Worm (Caenorhabditis elegans) whole organism, young adult: Measurements from ENCODE around the gene viro-2.

Experiments used
- B0019.2 ChIP-seq: fragments of 200-800 bp; sonication (Bioruptor generic); conservative IDR thresholded peaks from 2 replicates; pipeline ENCODE4 v1.3.6; 2022; ENCODE audit warnings: missing genetic modification reagents, missing genetic modification characterization, missing compliant biosample characterization
- B0336.3 ChIP-seq: fragments of 200-800 bp; sonication (Bioruptor generic); IDR thresholded peaks from 2 replicates; pipeline ENCODE4 v1.3.6; 2022; ENCODE audit warnings: missing genetic modification characterization, missing compliant biosample characterization
- C06A6.2 ChIP-seq: fragments of 200-800 bp; sonication (Bioruptor generic); conservative IDR thresholded peaks from 2 replicates; pipeline ENCODE4 v1.3.6; 2022; ENCODE audit warnings: missing genetic modification characterization, missing compliant biosample characterization
- F22D6.2 ChIP-seq: sonication (generic microtip); optimal IDR thresholded peaks from 2 replicates; lab custom pipeline; 2016; ENCODE audit warnings: mild to moderate bottlenecking, missing genetic modification characterization, missing compliant biosample characterization
- F33H1.4 ChIP-seq: fragments of 200-800 bp; sonication (Bioruptor generic); IDR thresholded peaks from 2 replicates; pipeline ENCODE4 v1.3.6; 2022; ENCODE audit warnings: missing genetic modification reagents, missing genetic modification characterization, missing compliant biosample characterization
- F37B4.10 ChIP-seq: fragments of 200-800 bp; sonication (Bioruptor generic); IDR thresholded peaks from 2 replicates; pipeline ENCODE4 v1.3.6; 2022; ENCODE audit warnings: missing genetic modification characterization, missing compliant biosample characterization
- F49E8.2 ChIP-seq: sonication (generic microtip); optimal IDR thresholded peaks from 3 replicates; lab custom pipeline; 2017; ENCODE audit warnings: missing genetic modification characterization, mild to moderate bottlenecking, missing compliant biosample characterization, antibody characterized with exemption, moderate library complexity; ENCODE audit not compliant: insufficient read depth
- F52B5.7 ChIP-seq: sonication (generic microtip); optimal IDR thresholded peaks from 2 replicates; lab custom pipeline; 2016; ENCODE audit warnings: mild to moderate bottlenecking, missing genetic modification characterization, missing compliant biosample characterization
- K12H6.12 ChIP-seq: fragments of 200-800 bp; sonication (Bioruptor generic); optimal IDR thresholded peaks from 2 replicates; lab custom pipeline; 2018; ENCODE audit warnings: mild to moderate bottlenecking, missing genetic modification characterization, missing compliant biosample characterization
- Y53G8AR.9 ChIP-seq: fragments of 200-800 bp; sonication (Bioruptor generic); conservative IDR thresholded peaks from 2 replicates; pipeline ENCODE4 v1.3.6; 2022; ENCODE audit warnings: missing genetic modification reagents, missing genetic modification characterization, missing compliant biosample characterization
- Y56A3A.18 ChIP-seq: fragments of 200-800 bp; sonication (Bioruptor generic); IDR thresholded peaks from 2 replicates; pipeline ENCODE4 v1.3.6; 2022; ENCODE audit warnings: missing genetic modification reagents, missing genetic modification characterization, missing compliant biosample characterization
- Y95B8A.8 ChIP-seq: fragments of 200-800 bp; sonication (Bioruptor generic); IDR thresholded peaks from 2 replicates; pipeline ENCODE4 v1.3.6; 2022; ENCODE audit warnings: missing genetic modification reagents, missing genetic modification characterization, missing compliant biosample characterization
- ZK185.1 ChIP-seq: sonication (generic microtip); optimal IDR thresholded peaks from 2 replicates; lab custom pipeline; 2016; ENCODE audit warnings: mild to moderate bottlenecking, missing genetic modification characterization, missing compliant biosample characterization; ENCODE audit not compliant: poor library complexity, severe bottlenecking
- akir-1 ChIP-seq: fragments of 200-800 bp; sonication (Bioruptor generic); optimal IDR thresholded peaks from 2 replicates; lab custom pipeline; 2018; ENCODE audit warnings: mild to moderate bottlenecking, missing genetic modification characterization, moderate library complexity, missing compliant biosample characterization
- ama-1 ChIP-seq, 3 experiments: fragments of 150-350 bp in 1 of 3; sonication (generic microtip) in 2 of 3; optimal IDR thresholded peaks; 2 replicates each; lab custom pipeline; 2014 to 2018; ENCODE audit warnings: missing biosample characterization in 2 of 3, missing genetic modification characterization in 2 of 3, missing genetic modification reagents in 2 of 3
- aptf-3 ChIP-seq: fragments of 200-800 bp; sonication (Bioruptor generic); IDR thresholded peaks from 2 replicates; pipeline ENCODE4 v1.3.6; 2022; ENCODE audit warnings: missing genetic modification characterization, missing compliant biosample characterization
- atf-7 ChIP-seq: sonication (generic microtip); optimal IDR thresholded peaks from 2 replicates; lab custom pipeline; 2017; ENCODE audit warnings: mild to moderate bottlenecking, missing genetic modification characterization, missing compliant biosample characterization
- athp-1 ChIP-seq: sonication (generic microtip); optimal IDR thresholded peaks from 2 replicates; lab custom pipeline; 2017; ENCODE audit warnings: mild to moderate bottlenecking, missing genetic modification characterization, missing compliant biosample characterization
- attf-5 ChIP-seq: fragments of 200-800 bp; sonication (Bioruptor generic); optimal IDR thresholded peaks from 2 replicates; lab custom pipeline; 2018; ENCODE audit warnings: mild to moderate bottlenecking, missing genetic modification characterization, missing compliant biosample characterization
- bed-1 ChIP-seq: fragments of 200-800 bp; sonication (Bioruptor generic); IDR thresholded peaks from 2 replicates; pipeline ENCODE4 v1.3.6; 2022; ENCODE audit warnings: missing genetic modification reagents, missing genetic modification characterization, missing compliant biosample characterization
- bed-2 ChIP-seq: fragments of 200-800 bp; sonication (Bioruptor generic); IDR thresholded peaks from 2 replicates; pipeline ENCODE4 v1.3.6; 2022; ENCODE audit warnings: missing genetic modification reagents, missing genetic modification characterization, missing compliant biosample characterization
- ceh-40 ChIP-seq: fragments of 200-800 bp; sonication (Bioruptor generic); IDR thresholded peaks from 2 replicates; pipeline ENCODE4 v1.3.6; 2022; ENCODE audit warnings: missing genetic modification characterization, missing compliant biosample characterization
- ceh-58 ChIP-seq: fragments of 200-800 bp; sonication (Bioruptor generic); IDR thresholded peaks from 2 replicates; pipeline ENCODE4 v1.3.6; 2022; ENCODE audit warnings: missing genetic modification characterization, missing compliant biosample characterization
- ceh-79 ChIP-seq: sonication (generic microtip); optimal IDR thresholded peaks from 2 replicates; lab custom pipeline; 2017; ENCODE audit warnings: mild to moderate bottlenecking, missing genetic modification characterization, missing compliant biosample characterization
- ceh-91 ChIP-seq: fragments of 200-800 bp; sonication (Bioruptor generic); IDR thresholded peaks from 2 replicates; pipeline ENCODE4 v1.3.6; 2022; ENCODE audit warnings: missing genetic modification reagents, missing genetic modification characterization, missing compliant biosample characterization
- chd-7 ChIP-seq: sonication (generic microtip); optimal IDR thresholded peaks from 2 replicates; lab custom pipeline; 2016; ENCODE audit warnings: mild to moderate bottlenecking, missing genetic modification characterization, moderate library complexity, missing compliant biosample characterization
- gei-17 ChIP-seq: fragments of 200-800 bp; sonication (Bioruptor generic); optimal IDR thresholded peaks from 2 replicates; lab custom pipeline; 2018; ENCODE audit warnings: mild to moderate bottlenecking, missing genetic modification characterization, missing compliant biosample characterization
- him-1 ChIP-seq: sonication (generic microtip); optimal IDR thresholded peaks from 2 replicates; lab custom pipeline; 2016; ENCODE audit warnings: missing genotype, missing genetic modification reagents, missing genetic modification characterization, missing compliant biosample characterization
- hmg-20 ChIP-seq: fragments of 200-800 bp; sonication (Bioruptor generic); IDR thresholded peaks from 2 replicates; pipeline ENCODE4 v1.3.6; 2022; ENCODE audit warnings: missing genetic modification reagents, missing genetic modification characterization, missing compliant biosample characterization
- lin-26 ChIP-seq: fragments of 200-800 bp; sonication (Bioruptor generic); IDR thresholded peaks from 2 replicates; pipeline ENCODE4 v1.3.6; 2022; ENCODE audit warnings: missing genetic modification reagents, missing genetic modification characterization, missing compliant biosample characterization
- lin-40 ChIP-seq: sonication (generic microtip); optimal IDR thresholded peaks from 2 replicates; lab custom pipeline; 2016; ENCODE audit warnings: missing genetic modification characterization, mild to moderate bottlenecking, missing compliant biosample characterization, missing genotype, missing genetic modification reagents
- lin-54 ChIP-seq: fragments of 200-800 bp; sonication (Bioruptor generic); optimal IDR thresholded peaks from 2 replicates; lab custom pipeline; 2018; ENCODE audit warnings: mild to moderate bottlenecking, missing genetic modification characterization, missing compliant biosample characterization
- lsy-27 ChIP-seq: sonication (generic microtip); optimal IDR thresholded peaks from 2 replicates; lab custom pipeline; 2017; ENCODE audit warnings: missing genetic modification characterization, mild to moderate bottlenecking, missing compliant biosample characterization, antibody characterized with exemption, missing genotype, borderline replicate concordance; ENCODE audit not compliant: insufficient read depth
- madf-10 ChIP-seq: sonication (generic microtip); optimal IDR thresholded peaks from 2 replicates; lab custom pipeline; 2016; ENCODE audit warnings: mild to moderate bottlenecking, missing genetic modification characterization, missing compliant biosample characterization
- madf-8 ChIP-seq: fragments of 200-800 bp; sonication (Bioruptor generic); conservative IDR thresholded peaks from 2 replicates; pipeline ENCODE4 v1.3.6; 2022; ENCODE audit warnings: missing genetic modification reagents, missing genetic modification characterization, missing compliant biosample characterization
- mcd-1 ChIP-seq: fragments of 200-800 bp; sonication (Bioruptor generic); IDR thresholded peaks from 2 replicates; pipeline ENCODE4 v1.3.6; 2022; ENCODE audit warnings: missing genetic modification reagents, missing genetic modification characterization, missing compliant biosample characterization
- mes-4 ChIP-seq: sonication (generic microtip); optimal IDR thresholded peaks from 2 replicates; lab custom pipeline; 2016; ENCODE audit warnings: missing genotype, missing genetic modification characterization, missing compliant biosample characterization
- nfyb-1 ChIP-seq: fragments of 200-800 bp; sonication (Bioruptor generic); IDR thresholded peaks from 2 replicates; pipeline ENCODE4 v1.3.6; 2022; ENCODE audit warnings: missing genetic modification reagents, missing genetic modification characterization, missing compliant biosample characterization
- nhr-80 ChIP-seq: sonication (generic microtip); optimal IDR thresholded peaks from 2 replicates; lab custom pipeline; 2016; ENCODE audit warnings: missing genetic modification characterization, missing compliant biosample characterization
- sea-2 ChIP-seq: fragments of 200-800 bp; sonication (Bioruptor generic); IDR thresholded peaks from 2 replicates; pipeline ENCODE4 v1.3.6; 2022; ENCODE audit warnings: missing genetic modification characterization, missing compliant biosample characterization
- snpc-3.4 ChIP-seq: sonication (generic microtip); optimal IDR thresholded peaks from 2 replicates; lab custom pipeline; 2017; ENCODE audit warnings: missing genetic modification characterization, mild to moderate bottlenecking, missing compliant biosample characterization, antibody characterized with exemption, moderate library complexity, missing genotype, missing genetic modification reagents
- tlf-1 ChIP-seq: fragments of 200-800 bp; sonication (Bioruptor generic); optimal IDR thresholded peaks from 2 replicates; lab custom pipeline; 2018; ENCODE audit warnings: mild to moderate bottlenecking, missing genetic modification characterization, missing compliant biosample characterization
- unc-62 ChIP-seq: fragments of 150-350 bp; optimal IDR thresholded peaks from 2 replicates; lab custom pipeline; 2014; ENCODE audit warnings: missing biosample characterization, missing genetic modification reagents, missing genetic modification characterization
- zfh-2 ChIP-seq: fragments of 200-800 bp; sonication (Bioruptor generic); conservative IDR thresholded peaks from 2 replicates; pipeline ENCODE4 v1.3.6; 2022; ENCODE audit warnings: missing genetic modification reagents, missing genetic modification characterization, missing compliant biosample characterization
- ztf-25 ChIP-seq: fragments of 200-800 bp; sonication (Bioruptor generic); IDR thresholded peaks from 2 replicates; pipeline ENCODE4 v1.3.6; 2022; ENCODE audit warnings: missing genetic modification reagents, missing genetic modification characterization, missing compliant biosample characterization
- ztf-26 ChIP-seq: sonication (generic microtip); optimal IDR thresholded peaks from 2 replicates; lab custom pipeline; 2017; ENCODE audit warnings: missing genetic modification characterization, missing compliant biosample characterization
- ztf-3 ChIP-seq: fragments of 200-800 bp; sonication (Bioruptor generic); optimal IDR thresholded peaks from 2 replicates; lab custom pipeline; 2018; ENCODE audit warnings: mild to moderate bottlenecking, missing genetic modification characterization, missing compliant biosample characterization
- ztf-6 ChIP-seq: fragments of 200-800 bp; sonication (Bioruptor generic); IDR thresholded peaks from 2 replicates; pipeline ENCODE4 v1.3.6; 2022; ENCODE audit warnings: missing genetic modification reagents, missing genetic modification characterization, missing compliant biosample characterization

Gene viro-2

ce11 chrIII:7179538-7180301 is 51.0 kb downstream of the viro-2 start, which contains the start of the genes rps-14 and rpl-36 (continued):
- TF ChIP-seq F49E8.2 (tag; lab: Kevin White, UChicago) (peak; percentile 26), snpc-3.4 (tag; lab: Kevin White, UChicago) (peak; percentile 70), F37B4.10 (GFP tag; lab: Robert Waterston, UW) (no peak), atf-7 (tag; lab: Kevin White, UChicago) (no peak), akir-1 (GFP tag; lab: Kevin White, UChicago) (no peak), athp-1 (tag; lab: Kevin White, UChicago) (no peak), C06A6.2 (no peak), nfyb-1 (GFP tag; lab: Robert Waterston, UW) (0 out of 2 replicates have a peak, but pooled peaks have one; percentile 47), ztf-6 (GFP tag; lab: Robert Waterston, UW) (no peak), chd-7 (tag; lab: Kevin White, UChicago) (no peak), mcd-1 (GFP tag; lab: Robert Waterston, UW) (peak; percentile 84), F22D6.2 (tag; lab: Kevin White, UChicago) (no peak), lin-26 (no peak), tlf-1 (GFP tag; lab: Kevin White, UChicago) (peak; percentile 82), ztf-26 (tag; lab: Kevin White, UChicago) (peak; percentile 32), ceh-79 (no peak), F52B5.7 (tag; lab: Kevin White, UChicago) (no peak), attf-5 (GFP tag; lab: Kevin White, UChicago) (peak; percentile 60), him-1 (peak; percentile 17), hmg-20 (GFP tag; lab: Robert Waterston, UW) (no peak), zfh-2 (no peak), ceh-58 (no peak), madf-10 (tag; lab: Kevin White, UChicago) (peak; percentile 2), unc-62 (GFP tag; lab: Kevin White, UChicago) (no peak), ztf-3 (GFP tag; lab: Kevin White, UChicago) (no peak), Y95B8A.8 (GFP tag; lab: Robert Waterston, UW) (no peak), nhr-80 (tag; lab: Kevin White, UChicago) (no peak), B0336.3 (GFP tag; lab: Robert Waterston, UW) (peak; percentile 29; the same call in 1 of the 2 replicates), ZK185.1 (tag; lab: Kevin White, UChicago) (peak; percentile 57), lsy-27 (no peak), ceh-40 (GFP tag; lab: Robert Waterston, UW) (no peak), Y53G8AR.9 (0 out of 2 replicates have a peak, but pooled peaks have one; percentile 28), madf-8 (GFP tag; lab: Robert Waterston, UW) (0 out of 2 replicates have a peak, but pooled peaks have one; percentile 15), Y56A3A.18 (GFP tag; lab: Robert Waterston, UW) (no peak), aptf-3 (GFP tag; lab: Robert Waterston, UW) (no peak), lin-40 (tag; lab: Kevin White, UChicago) (peak; percentile 82), K12H6.12 (tag; lab: Kevin White, UChicago) (peak; percentile 47), bed-2 (GFP tag; lab: Robert Waterston, UW) (no peak), ztf-25 (GFP tag; lab: Robert Waterston, UW) (no peak), F33H1.4 (GFP tag; lab: Robert Waterston, UW) (peak; percentile 98), lin-54 (peak; percentile 81), mes-4 (tag; lab: Kevin White, UChicago) (no peak), gei-17 (GFP tag; lab: Kevin White, UChicago) (no peak), sea-2 (GFP tag; lab: Robert Waterston, UW) (no peak), bed-1 (no peak), B0019.2 (GFP tag; lab: Robert Waterston, UW) (no peak), ceh-91 (GFP tag; lab: Robert Waterston, UW) (peak; percentile 62; the same call in 1 of the 2 replicates), ama-1 (optimal IDR thresholded peaks at IDR 0.05; lab: Kevin White, UChicago) (no peak), ama-1 (GFP tag; optimal IDR thresholded peaks at IDR 0.05; lab: Kevin White, UChicago) (no peak)
